Worm (Caenorhabditis elegans) whole organism, L4 larva: Measurements from ENCODE around the gene F19B10.3.

Source experiments
- F49E8.2 ChIP-seq: sonication (generic microtip); optimal IDR thresholded peaks from 2 replicates; lab custom pipeline; 2016; ENCODE audit warnings: missing compliant biosample characterization, mild to moderate bottlenecking, missing genetic modification characterization, borderline replicate concordance
- aly-2 ChIP-seq: sonication (generic microtip); optimal IDR thresholded peaks from 2 replicates; lab custom pipeline; 2018; ENCODE audit warnings: missing biosample characterization, missing genetic modification characterization
- ama-1 ChIP-seq: fragments of 150-350 bp; optimal IDR thresholded peaks from 2 replicates; lab custom pipeline; 2014; ENCODE audit warnings: inconsistent platforms, mixed read lengths
- ces-1 ChIP-seq: fragments of 150-350 bp; sonication (generic microtip); optimal IDR thresholded peaks from 4 replicates; lab custom pipeline; 2014; ENCODE audit warnings: missing biosample characterization, missing genetic modification reagents, missing genetic modification characterization
- dmd-8 ChIP-seq: fragments of 200-800 bp; sonication (Bioruptor generic); IDR thresholded peaks from 2 replicates; pipeline ENCODE4 v1.3.6; 2022; ENCODE audit warnings: missing genetic modification characterization, missing compliant biosample characterization
- egl-27 ChIP-seq: sonication (generic microtip); optimal IDR thresholded peaks from 3 replicates; lab custom pipeline; 2017; ENCODE audit warnings: missing biosample characterization, missing genetic modification reagents, missing genetic modification characterization
- fos-1 ChIP-seq: fragments of 150-350 bp; optimal IDR thresholded peaks from 2 replicates; lab custom pipeline; 2014; ENCODE audit warnings: missing biosample characterization, missing genetic modification characterization
- hif-1 ChIP-seq, 2 experiments: sonication (generic microtip); optimal IDR thresholded peaks; 2 replicates each; lab custom pipeline; 2016 to 2017; ENCODE audit warnings: missing compliant biosample characterization in 2 of 2, missing genetic modification characterization in 2 of 2, missing genetic modification reagents in 2 of 2, missing genotype in 2 of 2, mild to moderate bottlenecking in 1 of 2
- mdl-1 ChIP-seq, 2 experiments: fragments of 150-350 bp in 1 of 2; sonication (generic microtip) in 1 of 2; optimal IDR thresholded peaks; 2 replicates each; lab custom pipeline; 2014 to 2017; ENCODE audit warnings: missing biosample characterization in 2 of 2, missing genetic modification characterization in 2 of 2
- nhr-28 ChIP-seq: fragments of 150-350 bp; optimal IDR thresholded peaks from 2 replicates; lab custom pipeline; 2014; ENCODE audit warnings: missing biosample characterization, missing genetic modification characterization
- nhr-77 ChIP-seq: fragments of 150-350 bp; optimal IDR thresholded peaks from 2 replicates; lab custom pipeline; 2014; ENCODE audit warnings: missing biosample characterization, missing genetic modification characterization
- snpc-4 ChIP-seq: fragments of 150-350 bp; optimal IDR thresholded peaks from 2 replicates; lab custom pipeline; 2014; ENCODE audit warnings: missing biosample characterization, missing genetic modification characterization
- zag-1 ChIP-seq: fragments of 150-350 bp; optimal IDR thresholded peaks from 2 replicates; lab custom pipeline; 2014; ENCODE audit warnings: missing biosample characterization, missing genetic modification characterization
- zfp-3 ChIP-seq: fragments of 200-800 bp; sonication (Bioruptor generic); conservative IDR thresholded peaks from 2 replicates; pipeline ENCODE4 v1.3.6; 2022; ENCODE audit warnings: missing genetic modification reagents, missing genetic modification characterization, missing compliant biosample characterization

DNA sequence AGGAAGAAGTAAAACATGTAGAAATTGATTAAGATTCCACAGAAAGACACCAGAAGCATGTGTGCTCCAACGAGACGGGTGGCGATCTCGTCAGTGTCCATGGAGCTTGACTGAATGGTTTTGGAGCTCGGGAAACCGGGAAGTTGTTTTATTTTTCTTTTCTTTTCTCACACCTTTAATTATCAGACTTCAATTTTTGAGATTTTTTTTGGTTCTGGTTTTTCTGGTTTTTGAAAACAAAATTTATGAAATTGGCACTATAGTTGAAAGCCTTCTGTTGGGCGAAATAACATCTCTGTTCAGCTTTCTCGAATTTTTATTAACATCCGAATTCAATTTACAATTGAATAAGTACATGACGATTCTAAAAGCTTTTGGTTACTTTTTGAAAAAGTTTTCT, 35.0 kb downstream of the F19B10.3 start, which contains the start of gene srx-104:
- TF ChIP-seq snpc-4 (tag; lab: Kevin White, UChicago) (no peak), ces-1 (GFP tag; lab: Kevin White, UChicago) (no peak), fos-1 (tag; lab: Kevin White, UChicago) (no peak), aly-2 (tag; lab: Kevin White, UChicago) (no peak), zag-1 (tag; lab: Kevin White, UChicago) (no peak), zfp-3 (GFP tag; lab: Robert Waterston, UW) (no peak), egl-27 (tag; lab: Kevin White, UChicago) (no peak), nhr-28 (no peak), hif-1 (tag; optimal IDR thresholded peaks at IDR 0.05; lab: Kevin White, UChicago) (no peak), nhr-77 (tag; lab: Kevin White, UChicago) (no peak), mdl-1 (tag; optimal IDR thresholded peaks at IDR 0.05; lab: Kevin White, UChicago) (no peak), F49E8.2 (tag; lab: Kevin White, UChicago) (no peak), dmd-8 (GFP tag; lab: Robert Waterston, UW) (no peak), ama-1 (lab: Kevin White, UChicago) (no peak)
